Worm (Caenorhabditis elegans): ENCODE measurements around the gene Y39B6A.37.
"Not testable (repeated sequence)": the region's sequence is repeated elsewhere in the genome, so short reads cannot be mapped to it uniquely, and the experiment has no call there.

Y39B6A.37 gene

ce11 chrV:19013215-19013614 lies 22.6 kb downstream of the Y39B6A.37 start:
- TF ChIP-seq elt-2 (tag; optimal IDR thresholded peaks at IDR 0.05), result no peak
- TF ChIP-seq nhr-11 (tag; optimal IDR thresholded peaks at IDR 0.05), result no peak
- TF ChIP-seq ztf-4 (tag; optimal IDR thresholded peaks at IDR 0.05), result no peak
- no peak for TF ChIP-seq ama-1 (optimal IDR thresholded peaks at IDR 0.05)
- TF ChIP-seq egl-5 (tag; optimal IDR thresholded peaks at IDR 0.05), result no peak
- TF ChIP-seq nhr-67 (tag; optimal IDR thresholded peaks at IDR 0.05), result no peak
- no peak for TF ChIP-seq ceh-16 (tag; optimal IDR thresholded peaks at IDR 0.05)
- no peak for TF ChIP-seq skn-1 (tag; optimal IDR thresholded peaks at IDR 0.05)
- TF ChIP-seq unc-62 (GFP tag; optimal IDR thresholded peaks at IDR 0.05), result no peak
- no peak for TF ChIP-seq nhr-43 (tag; optimal IDR thresholded peaks at IDR 0.05; ENCODE audit: poor library complexity, severe bottlenecking)
- no peak for TF ChIP-seq pqm-1 (tag; optimal IDR thresholded peaks at IDR 0.05)
- TF ChIP-seq jun-1 (tag; optimal IDR thresholded peaks at IDR 0.05), result no peak
- no peak for TF ChIP-seq fos-1 (tag; optimal IDR thresholded peaks at IDR 0.05)

ce11 chrV:19014273-19014672 lies 23.6 kb downstream of the Y39B6A.37 start, which contains the start of gene Y39B6A.30:
Y39B6A.30 (plus strand) TSS chrV:19014573.
- TF ChIP-seq nhr-11, elt-2, nhr-77 (tag; optimal IDR thresholded peaks at IDR 0.05): not testable (repeated sequence)

ce11 chrV:19014940-19015339 lies 24.3 kb downstream of the Y39B6A.37 start:
- TF ChIP-seq ceh-28 (tag; optimal IDR thresholded peaks at IDR 0.05), result peak; percentile 70

ce11 chrV:19019239-19019638 lies 28.6 kb downstream of the Y39B6A.37 start:
- TF ChIP-seq elt-3 (tag; optimal IDR thresholded peaks at IDR 0.05) (no peak), ceh-28 (tag; optimal IDR thresholded peaks at IDR 0.05) (peak; percentile 85)

- no peak for TF ChIP-seq jun-1 (tag; optimal IDR thresholded peaks at IDR 0.05)
These were observed 34.0 kb downstream of the Y39B6A.37 start, which contains the start of gene Y39B6A.29 for ce11 chrV:19024683-19025082. Y39B6A.29 (minus strand) TSS chrV:19024783.

- TF ChIP-seq elt-3 (tag; optimal IDR thresholded peaks at IDR 0.05) (no peak), lsy-12 (tag; optimal IDR thresholded peaks at IDR 0.05) (no peak), nhr-11 (tag; optimal IDR thresholded peaks at IDR 0.05) (no peak), hmg-11 (tag; optimal IDR thresholded peaks at IDR 0.05) (no peak), zag-1 (tag; optimal IDR thresholded peaks at IDR 0.05) (no peak), egl-27 (tag; optimal IDR thresholded peaks at IDR 0.05) (no peak), mdl-1 (tag; optimal IDR thresholded peaks at IDR 0.05) (no peak), R02D3.7 (tag; optimal IDR thresholded peaks at IDR 0.05) (no peak), daf-12 (tag; optimal IDR thresholded peaks at IDR 0.05) (no peak), fos-1 (tag; optimal IDR thresholded peaks at IDR 0.05) (no peak)
These were observed 35.5 kb downstream of the Y39B6A.37 start, which contains the start of gene Y39B6A.25 for ce11 chrV:19026163-19026562. Y39B6A.25 (plus strand) TSS chrV:19026463.

- TF ChIP-seq ceh-28 (tag; optimal IDR thresholded peaks at IDR 0.05), result peak; percentile 55
These were observed 36.1 kb downstream of the Y39B6A.37 start for ce11 chrV:19026757-19027156.

ce11 chrV:19027338-19027737 lies 36.7 kb downstream of the Y39B6A.37 start:
- TF ChIP-seq lin-39 (tag; optimal IDR thresholded peaks at IDR 0.05) (no peak), ceh-28 (tag; optimal IDR thresholded peaks at IDR 0.05) (peak; percentile 97)

- TF ChIP-seq lsy-12 (tag; optimal IDR thresholded peaks at IDR 0.05), result no peak
- no peak for TF ChIP-seq hmg-11 (tag; optimal IDR thresholded peaks at IDR 0.05)
These were observed 40.8 kb downstream of the Y39B6A.37 start, which contains the start of gene Y39B6A.27 for ce11 chrV:19031456-19031855. Y39B6A.27 (plus strand) TSS chrV:19031756.

ce11 chrV:19036061-19036460 lies 45.4 kb downstream of the Y39B6A.37 start:
- TF ChIP-seq nhr-43 (tag; optimal IDR thresholded peaks at IDR 0.05; ENCODE audit: poor library complexity, severe bottlenecking), result no peak
- TF ChIP-seq snpc-4 (tag; optimal IDR thresholded peaks at IDR 0.05), result no peak
- no peak for TF ChIP-seq nhr-237 (tag; optimal IDR thresholded peaks at IDR 0.05)
- peak; percentile 92 for TF ChIP-seq ceh-28 (tag; optimal IDR thresholded peaks at IDR 0.05)

All from whole organism, L3 larva.